Fruit fly (Drosophila melanogaster): ENCODE results near the gene Kaz.

The Kaz gene

dm6 chr3R:24850420-24850819, 20.7 kb upstream of the Kaz start, which contains the start of gene CG7006 (continued):
- peak; percentile 74 for TF ChIP-seq trem (tag; optimal IDR thresholded peaks at IDR 0.05)
- no peak for TF ChIP-seq Deaf1 (tag; optimal IDR thresholded peaks at IDR 0.05)
- TF ChIP-seq CG14860 (GFP tag; IDR thresholded peaks at IDR 0.05; ENCODE audit: partially characterized antibody): peak; percentile 61
- no peak for TF ChIP-seq fd64A (GFP tag; optimal IDR thresholded peaks at IDR 0.05)
- no peak for TF ChIP-seq en (GFP tag; optimal IDR thresholded peaks at IDR 0.05)
- peak; percentile 48 for TF ChIP-seq Fer2 (tag; optimal IDR thresholded peaks at IDR 0.05)
- no peak for TF ChIP-seq CG13775 (GFP tag; optimal IDR thresholded peaks at IDR 0.05)
- no peak for TF ChIP-seq lbe (GFP tag; optimal IDR thresholded peaks at IDR 0.05)
- TF ChIP-seq br (optimal IDR thresholded peaks at IDR 0.05): no peak
- peak; percentile 65 for TF ChIP-seq CG4424 (GFP tag; optimal IDR thresholded peaks at IDR 0.05)
- TF ChIP-seq zfh2 (GFP tag; optimal IDR thresholded peaks at IDR 0.05): peak; percentile 91
- TF ChIP-seq psq (GFP tag; optimal IDR thresholded peaks at IDR 0.05): peak; percentile 8
- no peak for TF ChIP-seq Dek (tag; optimal IDR thresholded peaks at IDR 0.05)
- TF ChIP-seq gt (GFP tag; IDR thresholded peaks at IDR 0.05): no peak; the same call in 1 of the 2 replicates
- no peak for TF ChIP-seq CG33557 (GFP tag; optimal IDR thresholded peaks at IDR 0.05)
- no peak for TF ChIP-seq salm (tag; optimal IDR thresholded peaks at IDR 0.05)
- peak; percentile 82 for TF ChIP-seq CG12659 (GFP tag; optimal IDR thresholded peaks at IDR 0.05)
- TF ChIP-seq B-H1 (GFP tag; IDR thresholded peaks at IDR 0.05): no peak
- peak; percentile 88 for TF ChIP-seq Max (GFP tag; optimal IDR thresholded peaks at IDR 0.05)
- TF ChIP-seq ham (GFP tag; IDR thresholded peaks at IDR 0.05): no peak
- peak; percentile 53 for TF ChIP-seq CG10366 (GFP tag; IDR thresholded peaks at IDR 0.05)
- no peak for TF ChIP-seq Asciz (GFP tag; optimal IDR thresholded peaks at IDR 0.05)
- no peak for TF ChIP-seq CG6854 (GFP tag; optimal IDR thresholded peaks at IDR 0.05)
- peak; percentile 21 for TF ChIP-seq Lhr (GFP tag; optimal IDR thresholded peaks at IDR 0.05)
- TF ChIP-seq CG16779 (GFP tag; IDR thresholded peaks at IDR 0.05): peak; percentile 85
- peak; percentile 50 for TF ChIP-seq CG13123 (GFP tag; optimal IDR thresholded peaks at IDR 0.05)
- TF ChIP-seq CG17802 (tag; optimal IDR thresholded peaks at IDR 0.05): peak; percentile 36
- TF ChIP-seq CG3995 (GFP tag; optimal IDR thresholded peaks at IDR 0.05): peak; percentile 56
- TF ChIP-seq CG12769 (tag; optimal IDR thresholded peaks at IDR 0.05): peak; percentile 87
- no peak for TF ChIP-seq bcd (GFP tag; optimal IDR thresholded peaks at IDR 0.05)
- TF ChIP-seq CG7963 (GFP tag; IDR thresholded peaks at IDR 0.05; ENCODE audit: partially characterized antibody): peak; percentile 28; the same call in 2 of the 3 replicates
- TF ChIP-seq CG6175 (GFP tag; IDR thresholded peaks at IDR 0.05): peak; percentile 44; the same call in 1 of the 3 replicates
- peak; percentile 87 for TF ChIP-seq Opbp (GFP tag; IDR thresholded peaks at IDR 0.05; ENCODE audit: partially characterized antibody)
- TF ChIP-seq CG15696 (tag; optimal IDR thresholded peaks at IDR 0.05): no peak
- peak; percentile 46 for TF ChIP-seq CG11398 (GFP tag; optimal IDR thresholded peaks at IDR 0.05)
- TF ChIP-seq CG7357 (GFP tag; IDR thresholded peaks at IDR 0.05): no peak
- TF ChIP-seq HmgD (GFP tag; optimal IDR thresholded peaks at IDR 0.05): peak; percentile 76
- no peak for TF ChIP-seq Nf-YC (tag; optimal IDR thresholded peaks at IDR 0.05)
- TF ChIP-seq CG32772 (GFP tag; IDR thresholded peaks at IDR 0.05): peak; percentile 50; the same call in 1 of the 2 replicates
- no peak for TF ChIP-seq CG2712 (tag; optimal IDR thresholded peaks at IDR 0.05)
- peak; percentile 69 for TF ChIP-seq phol (tag; optimal IDR thresholded peaks at IDR 0.05)
- TF ChIP-seq Dref (GFP tag; IDR thresholded peaks at IDR 0.05): peak; percentile 91
- 0 out of 2 replicates have a peak, but pooled peaks have one; percentile 42 for TF ChIP-seq E2f1 (GFP tag; IDR thresholded peaks at IDR 0.05)
- no peak for TF ChIP-seq CG14441 (GFP tag; IDR thresholded peaks at IDR 0.05)
- TF ChIP-seq CG2120 (GFP tag; optimal IDR thresholded peaks at IDR 0.05): peak; percentile 94
- TF ChIP-seq cg (GFP tag; optimal IDR thresholded peaks at IDR 0.05): no peak
- TF ChIP-seq CG15514 (GFP tag; optimal IDR thresholded peaks at IDR 0.05): peak; percentile 62
- TF ChIP-seq CG14050 (GFP tag; IDR thresholded peaks at IDR 0.05): peak; percentile 41; the same call in 2 of the 3 replicates
- TF ChIP-seq H2.0 (GFP tag; IDR thresholded peaks at IDR 0.05): peak; percentile 69
- peak; percentile 50; the same call in 1 of the 3 replicates for TF ChIP-seq mld (GFP tag; IDR thresholded peaks at IDR 0.05; ENCODE audit: partially characterized antibody)
- peak; percentile 45 for TF ChIP-seq YL-1 (GFP tag; optimal IDR thresholded peaks at IDR 0.05)

Data from whole organism, embryonic.